Fruit fly (Drosophila melanogaster): ENCODE measurements around the gene Arfrp1.

Arfrp1 gene

dm6 chrX:9106775-9107283 lies at the start of gene Arfrp1 (continued):
- TF ChIP-seq MESR4 (GFP tag; optimal IDR thresholded peaks at IDR 0.05) (peak; percentile 71), Hsf (GFP tag; optimal IDR thresholded peaks at IDR 0.05) (no peak), CoRest (tag; optimal IDR thresholded peaks at IDR 0.05) (peak; percentile 12), disco-r (GFP tag; optimal IDR thresholded peaks at IDR 0.05) (peak; percentile 11), CG10267 (tag; optimal IDR thresholded peaks at IDR 0.05) (peak; percentile 20), trem (tag; optimal IDR thresholded peaks at IDR 0.05) (peak; percentile 3), Pdp1 (GFP tag; optimal IDR thresholded peaks at IDR 0.05) (peak; percentile 15 to 26), CG1233 (GFP tag; optimal IDR thresholded peaks at IDR 0.05) (no peak), CG2120 (GFP tag; optimal IDR thresholded peaks at IDR 0.05) (peak; percentile 48), Dll (GFP tag; IDR thresholded peaks at IDR 0.05; ENCODE audit: partially characterized antibody) (peak; percentile 83), ato (GFP tag; IDR thresholded peaks at IDR 0.05; ENCODE audit: partially characterized antibody) (peak; percentile 55; the same call in 1 of the 2 replicates), CG3065 (GFP tag; optimal IDR thresholded peaks at IDR 0.05) (no peak), al (GFP tag; IDR thresholded peaks at IDR 0.05) (peak; percentile 49; the same call in 1 of the 2 replicates), CG17361 (GFP tag; IDR thresholded peaks at IDR 0.05) (peak; percentile 83; the same call in 2 of the 3 replicates), bbx (GFP tag; IDR thresholded peaks at IDR 0.05; ENCODE audit: partially characterized antibody) (peak; percentile 85), lilli (GFP tag; optimal IDR thresholded peaks at IDR 0.05) (no peak), CG2889 (GFP tag; IDR thresholded peaks at IDR 0.05) (no peak), Aef1 (GFP tag; IDR thresholded peaks at IDR 0.05) (peak; percentile 47; the same call in 2 of the 3 replicates), CG34422 (GFP tag; IDR thresholded peaks at IDR 0.05) (0 out of 3 replicates have a peak, but pooled peaks have one; percentile 11), hb (GFP tag; IDR thresholded peaks at IDR 0.05; ENCODE audit: partially characterized antibody) (peak; percentile 74), vnd (GFP tag; IDR thresholded peaks at IDR 0.05; ENCODE audit: partially characterized antibody) (peak; percentile 71), hkb (optimal IDR thresholded peaks at IDR 0.05) (no peak), hkb (GFP tag; IDR thresholded peaks at IDR 0.05) (no peak), HLH4C (GFP tag; IDR thresholded peaks at IDR 0.05; ENCODE audit: partially characterized antibody) (peak; percentile 63; the same call in 2 of the 3 replicates), phol (tag; optimal IDR thresholded peaks at IDR 0.05) (peak; percentile 29), CG13424 (tag; optimal IDR thresholded peaks at IDR 0.05) (peak; percentile 32), danr (GFP tag; IDR thresholded peaks at IDR 0.05) (no peak), Atf-2 (GFP tag; optimal IDR thresholded peaks at IDR 0.05) (no peak), CG14860 (GFP tag; IDR thresholded peaks at IDR 0.05; ENCODE audit: partially characterized antibody) (peak; percentile 77), CG9215 (GFP tag; IDR thresholded peaks at IDR 0.05) (0 out of 2 replicates have a peak, but pooled peaks have one; percentile 29), Gug (GFP tag; IDR thresholded peaks at IDR 0.05) (peak; percentile 10; the same call in 1 of the 4 replicates), bcd (GFP tag; optimal IDR thresholded peaks at IDR 0.05) (no peak), nom (GFP tag; optimal IDR thresholded peaks at IDR 0.05) (no peak), MBD-R2 (GFP tag; IDR thresholded peaks at IDR 0.05) (peak; percentile 51), HmgZ (tag; optimal IDR thresholded peaks at IDR 0.05) (peak; percentile 18), ci (GFP tag; IDR thresholded peaks at IDR 0.05) (peak; percentile 8; the same call in 1 of the 3 replicates), tup (GFP tag; optimal IDR thresholded peaks at IDR 0.05) (no peak), Elba2 (GFP tag; optimal IDR thresholded peaks at IDR 0.05) (peak; percentile 62), Ets97D (GFP tag; optimal IDR thresholded peaks at IDR 0.05) (peak; percentile 23), CG1602 (GFP tag; optimal IDR thresholded peaks at IDR 0.05) (peak; percentile 15), sens (GFP tag) (peak; percentile 86), Camta (GFP tag; optimal IDR thresholded peaks at IDR 0.05) (peak; percentile 21), Dbx (GFP tag; IDR thresholded peaks at IDR 0.05) (0 out of 3 replicates have a peak, but pooled peaks have one; percentile 5), kni (GFP tag; optimal IDR thresholded peaks at IDR 0.05) (no peak), CG9876 (GFP tag; optimal IDR thresholded peaks at IDR 0.05) (no peak), CG42726 (GFP tag; IDR thresholded peaks at IDR 0.05; ENCODE audit: partially characterized antibody) (peak; percentile 73), esg (GFP tag; conservative IDR thresholded peaks at IDR 0.05) (0 out of 2 replicates have a peak, but pooled peaks have one; percentile 18), Med (GFP tag) (peak; percentile 54), Max (GFP tag; optimal IDR thresholded peaks at IDR 0.05) (no peak), crc (GFP tag; optimal IDR thresholded peaks at IDR 0.05) (no peak)

All from whole organism, embryonic.